Worm (Caenorhabditis elegans) whole organism, early embryonic: Measurements from ENCODE around the gene rpl-36.
A peak's percentile ranks its signal among the peaks of the same experiment; 100 is the strongest.

ENCODE experiments used
- ama-1 ChIP-seq: fragments of 150-350 bp; optimal IDR thresholded peaks from 2 replicates; lab custom pipeline; 2014
- hmg-4 ChIP-seq: fragments of 200-800 bp; sonication (Bioruptor generic); optimal IDR thresholded peaks from 2 replicates; lab custom pipeline; 2018; ENCODE audit warnings: mild to moderate bottlenecking, missing genetic modification characterization, missing compliant biosample characterization
- sea-1 ChIP-seq: fragments of 200-800 bp; sonication (Bioruptor generic); conservative IDR thresholded peaks from 2 replicates; pipeline ENCODE4 v1.3.6; 2022; ENCODE audit warnings: missing genetic modification characterization, missing compliant biosample characterization
- tra-4 ChIP-seq: sonication (generic microtip); optimal IDR thresholded peaks from 2 replicates; lab custom pipeline; 2017; ENCODE audit warnings: missing genetic modification characterization, missing compliant biosample characterization

- no peak for TF ChIP-seq ama-1
- no peak for TF ChIP-seq hmg-4
- no peak for TF ChIP-seq tra-4 (tag; lab: Kevin White, UChicago)
- 0 out of 2 replicates have a peak, but pooled peaks have one; percentile 11 for TF ChIP-seq sea-1 (GFP tag; lab: Robert Waterston, UW)
Observed at ce11 chrIII:7198838-7199237, 18.8 kb downstream of the rpl-36 start, which contains the start of gene pfd-5.
